Worm (Caenorhabditis elegans) whole organism, L1 larva: Measurements from ENCODE around the gene H05C05.1.

Experiments used
- C34B4.2 ChIP-seq: sonication (generic microtip); optimal IDR thresholded peaks from 2 replicates; lab custom pipeline; 2017; ENCODE audit warnings: mild to moderate bottlenecking, missing genetic modification characterization, missing compliant biosample characterization
- F16B12.6 ChIP-seq: fragments of 150-350 bp; optimal IDR thresholded peaks from 2 replicates; lab custom pipeline; 2014; ENCODE audit warnings: missing biosample characterization, missing genetic modification characterization
- Y116A8C.19 ChIP-seq: sonication (generic microtip); optimal IDR thresholded peaks from 2 replicates; lab custom pipeline; 2016; ENCODE audit warnings: missing compliant biosample characterization, missing genetic modification characterization, borderline replicate concordance
- aha-1 ChIP-seq: fragments of 150-350 bp; optimal IDR thresholded peaks from 2 replicates; lab custom pipeline; 2014; ENCODE audit warnings: missing biosample characterization, missing genetic modification characterization
- ama-1 ChIP-seq: fragments of 150-350 bp; optimal IDR thresholded peaks from 2 replicates; lab custom pipeline; 2014
- blmp-1 ChIP-seq: fragments of 150-350 bp; optimal IDR thresholded peaks from 2 replicates; lab custom pipeline; 2014; ENCODE audit warnings: missing biosample characterization, missing genetic modification characterization
- ceh-88 ChIP-seq: fragments of 200-800 bp; sonication (Bioruptor generic); IDR thresholded peaks from 2 replicates; pipeline ENCODE4 v1.3.6; 2022; ENCODE audit warnings: missing genetic modification characterization, missing compliant biosample characterization
- dpl-1 ChIP-seq, 3 experiments: fragments of 150-350 bp in 2 of 3; sonication (generic microtip) in 1 of 3; optimal IDR thresholded peaks; 2 replicates each; lab custom pipeline; 2014 to 2017; ENCODE audit warnings: missing biosample characterization in 3 of 3, missing genetic modification characterization in 3 of 3, missing genetic modification reagents in 3 of 3
- efl-1 ChIP-seq, 4 experiments: fragments of 150-350 bp; optimal IDR thresholded peaks in 3 of 4; peaks in 1 of 4; 1 replicate in 1 of 4; 2 replicates in 3 of 4; lab custom pipeline; 2014; ENCODE audit warnings: missing biosample characterization in 2 of 4, missing genetic modification characterization in 2 of 4, missing genetic modification reagents in 2 of 4
- efl-3 ChIP-seq: fragments of 200-800 bp; sonication (Bioruptor generic); optimal IDR thresholded peaks from 2 replicates; lab custom pipeline; 2018; ENCODE audit warnings: mild to moderate bottlenecking, missing genetic modification characterization, missing compliant biosample characterization
- elt-2 ChIP-seq: sonication (generic microtip); optimal IDR thresholded peaks from 2 replicates; lab custom pipeline; 2016; ENCODE audit warnings: missing genetic modification characterization, mild to moderate bottlenecking, inconsistent platforms, missing compliant biosample characterization, missing genetic modification reagents
- elt-3 ChIP-seq, 6 experiments: fragments of 150-350 bp in 1 of 6; sonication (generic microtip); optimal IDR thresholded peaks; 2 replicates each; lab custom pipeline; 2017 to 2018; ENCODE audit warnings: missing biosample characterization in 6 of 6, missing genetic modification characterization in 6 of 6, inconsistent platforms in 1 of 6
- fkh-10 ChIP-seq: sonication (generic microtip); optimal IDR thresholded peaks from 2 replicates; lab custom pipeline; 2017; ENCODE audit warnings: missing biosample characterization, missing genetic modification reagents, missing genetic modification characterization
- grh-1 ChIP-seq: fragments of 200-800 bp; sonication (Bioruptor generic); IDR thresholded peaks from 2 replicates; pipeline ENCODE4 v1.3.6; 2022; ENCODE audit warnings: missing genetic modification reagents, missing genetic modification characterization, missing compliant biosample characterization
- hlh-4 ChIP-seq: sonication (generic microtip); optimal IDR thresholded peaks from 2 replicates; lab custom pipeline; 2016; ENCODE audit warnings: mild to moderate bottlenecking, missing genetic modification characterization, missing compliant biosample characterization
- hpl-2 ChIP-seq: fragments of 150-350 bp; optimal IDR thresholded peaks from 2 replicates; lab custom pipeline; 2014; ENCODE audit warnings: missing biosample characterization, missing genetic modification reagents, missing genetic modification characterization
- isw-1 ChIP-seq: fragments of 200-800 bp; sonication (Bioruptor generic); IDR thresholded peaks from 2 replicates; pipeline ENCODE4 v1.3.6; 2022; ENCODE audit warnings: missing genetic modification characterization, missing compliant biosample characterization
- jun-1 ChIP-seq: fragments of 150-350 bp; optimal IDR thresholded peaks from 2 replicates; lab custom pipeline; 2014; ENCODE audit warnings: missing biosample characterization, missing genetic modification reagents, missing genetic modification characterization
- lin-13 ChIP-seq: fragments of 150-350 bp; optimal IDR thresholded peaks from 2 replicates; lab custom pipeline; 2014; ENCODE audit warnings: missing biosample characterization, missing genetic modification reagents, missing genetic modification characterization
- lin-35 ChIP-seq, 2 experiments: fragments of 150-350 bp; optimal IDR thresholded peaks; 2 replicates each; lab custom pipeline; 2014; ENCODE audit warnings: missing biosample characterization in 2 of 2, missing genetic modification characterization in 2 of 2, missing genetic modification reagents in 2 of 2
- lsy-2 ChIP-seq, 2 experiments: fragments of 150-350 bp; optimal IDR thresholded peaks; 2 replicates each; lab custom pipeline; 2014; ENCODE audit warnings: missing biosample characterization in 2 of 2, missing genetic modification characterization in 2 of 2
- mab-9 ChIP-seq: fragments of 200-800 bp; sonication (Bioruptor generic); IDR thresholded peaks from 2 replicates; pipeline ENCODE4 v1.3.6; 2022; ENCODE audit warnings: missing genetic modification reagents, missing genetic modification characterization, missing compliant biosample characterization
- mef-2 ChIP-seq: fragments of 150-350 bp; optimal IDR thresholded peaks from 2 replicates; lab custom pipeline; 2014; ENCODE audit warnings: missing biosample characterization, missing genetic modification characterization
- mep-1 ChIP-seq: fragments of 150-350 bp; optimal IDR thresholded peaks from 2 replicates; lab custom pipeline; 2014; ENCODE audit warnings: missing biosample characterization, missing genetic modification characterization
- nhr-19 ChIP-seq: fragments of 200-800 bp; sonication (Bioruptor generic); conservative IDR thresholded peaks from 2 replicates; pipeline ENCODE4 v1.3.6; 2022; ENCODE audit warnings: missing genetic modification characterization, missing compliant biosample characterization
- nhr-76 ChIP-seq: sonication (generic microtip); optimal IDR thresholded peaks from 2 replicates; lab custom pipeline; 2017; ENCODE audit warnings: missing biosample characterization, missing genetic modification characterization
- nhr-77 ChIP-seq: fragments of 150-350 bp; optimal IDR thresholded peaks from 2 replicates; lab custom pipeline; 2014; ENCODE audit warnings: missing biosample characterization, missing genetic modification characterization
- nhr-84 ChIP-seq: sonication (generic microtip); optimal IDR thresholded peaks from 2 replicates; lab custom pipeline; 2017; ENCODE audit warnings: missing biosample characterization, missing genetic modification characterization
- nhr-85 ChIP-seq: sonication (generic microtip); peaks from one replicate; lab custom pipeline; 2016; ENCODE audit warnings: missing genetic modification characterization, inconsistent platforms, missing compliant biosample characterization
- nhr-90 ChIP-seq: sonication (generic microtip); optimal IDR thresholded peaks from 2 replicates; lab custom pipeline; 2016; ENCODE audit warnings: mild to moderate bottlenecking, missing genetic modification characterization, missing compliant biosample characterization; ENCODE audit not compliant: poor library complexity
- pag-3 ChIP-seq: sonication (generic microtip); optimal IDR thresholded peaks from 2 replicates; lab custom pipeline; 2017; ENCODE audit warnings: missing genetic modification characterization, mild to moderate bottlenecking, missing compliant biosample characterization, antibody characterized with exemption, borderline replicate concordance; ENCODE audit not compliant: insufficient read depth
- pax-3 ChIP-seq: fragments of 200-800 bp; sonication (Bioruptor generic); optimal IDR thresholded peaks from 2 replicates; lab custom pipeline; 2018; ENCODE audit warnings: mild to moderate bottlenecking, missing genetic modification characterization, moderate library complexity, missing compliant biosample characterization
- skn-1 ChIP-seq: fragments of 150-350 bp; optimal IDR thresholded peaks from 2 replicates; lab custom pipeline; 2014; ENCODE audit warnings: missing biosample characterization, missing genetic modification characterization
- snu-23 ChIP-seq: sonication (generic microtip); optimal IDR thresholded peaks from 2 replicates; lab custom pipeline; 2016; ENCODE audit warnings: missing genetic modification characterization, missing compliant biosample characterization
- sptf-1 ChIP-seq: fragments of 150-350 bp; optimal IDR thresholded peaks from 2 replicates; lab custom pipeline; 2014; ENCODE audit warnings: missing biosample characterization, missing genetic modification characterization
- unc-30 ChIP-seq: sonication (generic microtip); optimal IDR thresholded peaks from 2 replicates; lab custom pipeline; 2017; ENCODE audit warnings: missing biosample characterization, missing genetic modification characterization
- unc-62 ChIP-seq: fragments of 150-350 bp; optimal IDR thresholded peaks from 2 replicates; lab custom pipeline; 2014; ENCODE audit warnings: missing biosample characterization, missing genetic modification reagents, missing genetic modification characterization
- zag-1 ChIP-seq: fragments of 150-350 bp; optimal IDR thresholded peaks from 2 replicates; lab custom pipeline; 2014; ENCODE audit warnings: missing biosample characterization, missing genetic modification characterization
- zip-4 ChIP-seq: fragments of 200-800 bp; sonication (Bioruptor generic); optimal IDR thresholded peaks from 2 replicates; lab custom pipeline; 2018; ENCODE audit warnings: mild to moderate bottlenecking, missing genetic modification characterization, moderate library complexity, missing compliant biosample characterization
- ztf-4 ChIP-seq: fragments of 150-350 bp; optimal IDR thresholded peaks from 2 replicates; lab custom pipeline; 2014; ENCODE audit warnings: missing biosample characterization, missing genetic modification characterization

Gene H05C05.1

ce11 chrIII:2947251-2947650 is 333 bp downstream of the H05C05.1 start (continued):
- no peak for TF ChIP-seq Y116A8C.19 (tag; lab: Kevin White, UChicago)
- TF ChIP-seq C34B4.2, result no peak
- TF ChIP-seq dpl-1 (GFP tag; optimal IDR thresholded peaks at IDR 0.05; lab: Kevin White, UChicago), result peak in 2 of 3 experiments; percentile 32 to 34
- no peak for TF ChIP-seq efl-3 (GFP tag; lab: Kevin White, UChicago)
- no peak for TF ChIP-seq fkh-10 (GFP tag; lab: Kevin White, UChicago)
- no peak for TF ChIP-seq lin-13 (GFP tag; lab: Kevin White, UChicago)
- peak; percentile 13 for TF ChIP-seq blmp-1 (tag; lab: Kevin White, UChicago)
- peak; percentile 29 for TF ChIP-seq nhr-85 (tag; lab: Kevin White, UChicago)
- no peak for TF ChIP-seq nhr-84 (tag; lab: Kevin White, UChicago)
- TF ChIP-seq ceh-88 (GFP tag; lab: Robert Waterston, UW), result no peak
- peak; percentile 45 for TF ChIP-seq snu-23 (GFP tag; lab: Kevin White, UChicago)

ce11 chrIII:2948310-2948961 is 1.5 kb downstream of the H05C05.1 start:
- TF ChIP-seq elt-3 (tag; optimal IDR thresholded peaks at IDR 0.05; lab: Kevin White, UChicago), result peak in 1 of 6 experiments; percentile 16
- TF ChIP-seq elt-2 (tag; lab: Kevin White, UChicago), result peak; percentile 93
- peak in 1 of 2 experiments; percentile 19 for TF ChIP-seq lsy-2 (tag; optimal IDR thresholded peaks at IDR 0.05; lab: Kevin White, UChicago)
- TF ChIP-seq sptf-1 (tag; lab: Kevin White, UChicago), result no peak
- TF ChIP-seq lin-35 (GFP tag; optimal IDR thresholded peaks at IDR 0.05; lab: Kevin White, UChicago), result peak in 1 of 2 experiments; percentile 10
- no peak for TF ChIP-seq hpl-2
- peak; percentile 20 for TF ChIP-seq mep-1 (tag; lab: Kevin White, UChicago)
- TF ChIP-seq unc-30, result no peak
- peak; percentile 99 for TF ChIP-seq blmp-1 (tag; lab: Kevin White, UChicago)
- TF ChIP-seq fkh-10 (GFP tag; lab: Kevin White, UChicago), result no peak
- no peak for TF ChIP-seq mef-2 (tag; lab: Kevin White, UChicago)
- TF ChIP-seq nhr-77 (tag; lab: Kevin White, UChicago), result no peak
- TF ChIP-seq ztf-4 (tag; lab: Kevin White, UChicago), result no peak
- TF ChIP-seq skn-1, result peak; percentile 54
- no peak for TF ChIP-seq hlh-4 (tag; lab: Kevin White, UChicago)
- no peak for TF ChIP-seq aha-1 (tag; lab: Kevin White, UChicago)
- no peak for TF ChIP-seq nhr-90 (tag; lab: Kevin White, UChicago)
- TF ChIP-seq pag-3 (tag; lab: Kevin White, UChicago), result no peak
- TF ChIP-seq nhr-76 (tag; lab: Kevin White, UChicago), result no peak
- no peak for TF ChIP-seq lin-13 (GFP tag; lab: Kevin White, UChicago)
- TF ChIP-seq nhr-85 (tag; lab: Kevin White, UChicago), result peak; percentile 54
- TF ChIP-seq ama-1, result no peak
- TF ChIP-seq efl-3 (GFP tag; lab: Kevin White, UChicago), result no peak
- no peak for TF ChIP-seq snu-23 (GFP tag; lab: Kevin White, UChicago)
- no peak for TF ChIP-seq grh-1 (GFP tag; lab: Robert Waterston, UW)
- no peak for TF ChIP-seq isw-1
- no peak for TF ChIP-seq zip-4 (GFP tag; lab: Kevin White, UChicago)
- TF ChIP-seq mab-9 (GFP tag; lab: Robert Waterston, UW), result no peak
- TF ChIP-seq jun-1 (tag; lab: Kevin White, UChicago), result no peak
- TF ChIP-seq zag-1 (tag; lab: Kevin White, UChicago), result no peak
- TF ChIP-seq Y116A8C.19 (tag; lab: Kevin White, UChicago), result no peak
- no peak for TF ChIP-seq nhr-19 (GFP tag; lab: Robert Waterston, UW)
- no peak for TF ChIP-seq unc-62
- no peak for TF ChIP-seq nhr-84 (tag; lab: Kevin White, UChicago)
- TF ChIP-seq efl-1 (optimal IDR thresholded peaks at IDR 0.05; lab: Kevin White, UChicago), result no peak
- peak in 1 of 2 experiments; percentile 38 for TF ChIP-seq efl-1 (GFP tag; optimal IDR thresholded peaks at IDR 0.05 in 1 of 2; lab: Kevin White, UChicago)
- TF ChIP-seq F16B12.6 (tag; lab: Kevin White, UChicago), result no peak
- no peak for TF ChIP-seq pax-3 (tag; lab: Kevin White, UChicago)
